Worm (Caenorhabditis elegans): Measurements from ENCODE around the gene saeg-1.

saeg-1 gene

ce11 chrV:10880138-10880882 lies 14.8 kb upstream of the saeg-1 start, which contains the start of gene F32D8.1:
Gene F32D8.1 (plus strand): TSS chrV:10880832.
- TF ChIP-seq F13C5.2 (tag; optimal IDR thresholded peaks at IDR 0.05) (no peak), B0310.2 (tag; optimal IDR thresholded peaks at IDR 0.05) (no peak), tbx-11 (GFP tag; IDR thresholded peaks at IDR 0.05) (no peak), ama-1 (optimal IDR thresholded peaks at IDR 0.05) (no peak), hmg-4 (GFP tag; optimal IDR thresholded peaks at IDR 0.05) (no peak), ets-7 (tag; optimal IDR thresholded peaks at IDR 0.05) (no peak), tra-4 (tag; optimal IDR thresholded peaks at IDR 0.05) (no peak), aly-1 (tag; optimal IDR thresholded peaks at IDR 0.05) (no peak), ceh-36 (tag; optimal IDR thresholded peaks at IDR 0.05) (no peak), tbx-37 (GFP tag; conservative IDR thresholded peaks at IDR 0.05) (no peak), sea-1 (GFP tag; conservative IDR thresholded peaks at IDR 0.05) (no peak), scrt-1 (GFP tag; IDR thresholded peaks at IDR 0.05) (no peak), hnd-1 (tag; optimal IDR thresholded peaks at IDR 0.05) (no peak), pes-1 (GFP tag; IDR thresholded peaks at IDR 0.05) (no peak)

ce11 chrV:10877808-10878600 lies 12.5 kb upstream of the saeg-1 start:
- TF ChIP-seq hmbx-1 (tag; optimal IDR thresholded peaks at IDR 0.05) (no peak), tbx-37 (GFP tag; conservative IDR thresholded peaks at IDR 0.05) (no peak), sea-1 (GFP tag; conservative IDR thresholded peaks at IDR 0.05) (no peak), ceh-13 (GFP tag; optimal IDR thresholded peaks at IDR 0.05) (no peak), flt-1 (GFP tag; IDR thresholded peaks at IDR 0.05) (no peak), ama-1 (optimal IDR thresholded peaks at IDR 0.05) (no peak), ceh-36 (tag; optimal IDR thresholded peaks at IDR 0.05) (no peak), scrt-1 (GFP tag; IDR thresholded peaks at IDR 0.05) (no peak), tra-4 (tag; optimal IDR thresholded peaks at IDR 0.05) (no peak), hmg-4 (GFP tag; optimal IDR thresholded peaks at IDR 0.05) (no peak), F13C5.2 (tag; optimal IDR thresholded peaks at IDR 0.05) (no peak), hnd-1 (tag; optimal IDR thresholded peaks at IDR 0.05) (no peak), B0310.2 (tag; optimal IDR thresholded peaks at IDR 0.05) (no peak), aly-1 (tag; optimal IDR thresholded peaks at IDR 0.05) (no peak), pes-1 (GFP tag; IDR thresholded peaks at IDR 0.05) (no peak), tbx-11 (GFP tag; IDR thresholded peaks at IDR 0.05) (no peak), ets-7 (tag; optimal IDR thresholded peaks at IDR 0.05) (no peak)

- TF ChIP-seq scrt-1 (GFP tag; IDR thresholded peaks at IDR 0.05) (no peak), ceh-13 (GFP tag; optimal IDR thresholded peaks at IDR 0.05) (no peak), pes-1 (GFP tag; IDR thresholded peaks at IDR 0.05) (no peak), tbx-11 (GFP tag; IDR thresholded peaks at IDR 0.05) (no peak), sea-1 (GFP tag; conservative IDR thresholded peaks at IDR 0.05) (no peak), ets-7 (tag; optimal IDR thresholded peaks at IDR 0.05) (no peak), ama-1 (optimal IDR thresholded peaks at IDR 0.05) (no peak), tbx-37 (GFP tag; conservative IDR thresholded peaks at IDR 0.05) (no peak), aly-1 (tag; optimal IDR thresholded peaks at IDR 0.05) (no peak), hmg-4 (GFP tag; optimal IDR thresholded peaks at IDR 0.05) (no peak), hmbx-1 (tag; optimal IDR thresholded peaks at IDR 0.05) (no peak)
Observed at ce11 chrV:10876512-10876911, 11.0 kb upstream of the saeg-1 start.

ce11 chrV:10874938-10875599 lies 9.6 kb upstream of the saeg-1 start:
- TF ChIP-seq hnd-1 (tag; optimal IDR thresholded peaks at IDR 0.05) (no peak), hmbx-1 (tag; optimal IDR thresholded peaks at IDR 0.05) (no peak), F13C5.2 (tag; optimal IDR thresholded peaks at IDR 0.05) (no peak), ceh-36 (tag; optimal IDR thresholded peaks at IDR 0.05) (no peak), flt-1 (GFP tag; IDR thresholded peaks at IDR 0.05) (no peak), ceh-13 (GFP tag; optimal IDR thresholded peaks at IDR 0.05) (no peak), B0310.2 (tag; optimal IDR thresholded peaks at IDR 0.05) (no peak), hmg-4 (GFP tag; optimal IDR thresholded peaks at IDR 0.05) (no peak), tbx-37 (GFP tag; conservative IDR thresholded peaks at IDR 0.05) (no peak), tbx-11 (GFP tag; IDR thresholded peaks at IDR 0.05) (no peak), ama-1 (optimal IDR thresholded peaks at IDR 0.05) (no peak), ets-7 (tag; optimal IDR thresholded peaks at IDR 0.05) (no peak), pes-1 (GFP tag; IDR thresholded peaks at IDR 0.05) (no peak), aly-1 (tag; optimal IDR thresholded peaks at IDR 0.05) (no peak), tra-4 (tag; optimal IDR thresholded peaks at IDR 0.05) (no peak), sea-1 (GFP tag; conservative IDR thresholded peaks at IDR 0.05) (no peak), scrt-1 (GFP tag; IDR thresholded peaks at IDR 0.05) (no peak)

ce11 chrV:10873190-10873589 lies 7.7 kb upstream of the saeg-1 start:
- no peak for TF ChIP-seq tbx-37 (GFP tag; conservative IDR thresholded peaks at IDR 0.05)

ce11 chrV:10871457-10871861 lies 6.0 kb upstream of the saeg-1 start:
- TF ChIP-seq pes-1 (GFP tag; IDR thresholded peaks at IDR 0.05), result no peak
- no peak for TF ChIP-seq hnd-1 (tag; optimal IDR thresholded peaks at IDR 0.05)
- no peak for TF ChIP-seq hmg-4 (GFP tag; optimal IDR thresholded peaks at IDR 0.05)
- TF ChIP-seq ceh-36 (tag; optimal IDR thresholded peaks at IDR 0.05), result no peak
- no peak for TF ChIP-seq B0310.2 (tag; optimal IDR thresholded peaks at IDR 0.05)
- TF ChIP-seq tbx-37 (GFP tag; conservative IDR thresholded peaks at IDR 0.05), result no peak
- TF ChIP-seq sea-1 (GFP tag; conservative IDR thresholded peaks at IDR 0.05), result no peak
- TF ChIP-seq ets-7 (tag; optimal IDR thresholded peaks at IDR 0.05), result no peak
- no peak for TF ChIP-seq tra-4 (tag; optimal IDR thresholded peaks at IDR 0.05)
- no peak for TF ChIP-seq ama-1 (optimal IDR thresholded peaks at IDR 0.05)
- TF ChIP-seq tbx-11 (GFP tag; IDR thresholded peaks at IDR 0.05), result no peak
